Worm (Caenorhabditis elegans): ENCODE data around the gene try-13.

ce11 chrV:7454236-7454635 lies 14.3 kb downstream of the try-13 start, which contains the start of gene try-8:
- TF ChIP-seq ama-1 (optimal IDR thresholded peaks at IDR 0.05), result no peak
- TF ChIP-seq ztf-11 (tag; optimal IDR thresholded peaks at IDR 0.05), result no peak
- TF ChIP-seq nhr-25 (tag; optimal IDR thresholded peaks at IDR 0.05), result no peak
- no peak for TF ChIP-seq skn-1 (tag; optimal IDR thresholded peaks at IDR 0.05)
- TF ChIP-seq elt-1 (tag; optimal IDR thresholded peaks at IDR 0.05), result no peak
- TF ChIP-seq egl-27 (tag; optimal IDR thresholded peaks at IDR 0.05), result no peak
- TF ChIP-seq lin-13 (GFP tag; optimal IDR thresholded peaks at IDR 0.05), result no peak

All from whole organism, L2 larva.